Worm (Caenorhabditis elegans) whole organism, L4/young adult: Measurements from ENCODE around the gene idpb-3.
A peak's percentile ranks its signal among the peaks of the same experiment; 100 is the strongest.

ENCODE experiments used
- W03F9.2 ChIP-seq: fragments of 150-350 bp; optimal IDR thresholded peaks from 2 replicates; lab custom pipeline; 2014; ENCODE audit warnings: missing biosample characterization, missing genetic modification characterization
- dao-5 ChIP-seq: sonication (generic microtip); optimal IDR thresholded peaks from 2 replicates; lab custom pipeline; 2016; ENCODE audit warnings: missing genotype, missing genetic modification characterization, moderate library complexity, missing compliant biosample characterization
- him-1 ChIP-seq: sonication (generic microtip); optimal IDR thresholded peaks from 2 replicates; lab custom pipeline; 2016; ENCODE audit warnings: missing genotype, missing genetic modification reagents, missing genetic modification characterization, missing compliant biosample characterization

idpb-3 gene

ce11 chrII:5071265-5071664 lies 30.3 kb downstream of the idpb-3 start, which contains the start of gene C27A2.7:
TSS of gene C27A2.7 (minus strand) at chrII:5071365.
- no peak for TF ChIP-seq W03F9.2 (tag; lab: Kevin White, UChicago)
- TF ChIP-seq dao-5 (tag; lab: Kevin White, UChicago) = no peak
- no peak for TF ChIP-seq him-1 (tag; lab: Kevin White, UChicago)

ce11 chrII:5069525-5069924 lies 32.1 kb downstream of the idpb-3 start, which contains the start of gene idpb-2:
TSS of gene idpb-2 (minus strand) at chrII:5069625.
- TF ChIP-seq him-1 (tag; lab: Kevin White, UChicago) = no peak
- no peak for TF ChIP-seq dao-5 (tag; lab: Kevin White, UChicago)
- no peak for TF ChIP-seq W03F9.2 (tag; lab: Kevin White, UChicago)

DNA sequence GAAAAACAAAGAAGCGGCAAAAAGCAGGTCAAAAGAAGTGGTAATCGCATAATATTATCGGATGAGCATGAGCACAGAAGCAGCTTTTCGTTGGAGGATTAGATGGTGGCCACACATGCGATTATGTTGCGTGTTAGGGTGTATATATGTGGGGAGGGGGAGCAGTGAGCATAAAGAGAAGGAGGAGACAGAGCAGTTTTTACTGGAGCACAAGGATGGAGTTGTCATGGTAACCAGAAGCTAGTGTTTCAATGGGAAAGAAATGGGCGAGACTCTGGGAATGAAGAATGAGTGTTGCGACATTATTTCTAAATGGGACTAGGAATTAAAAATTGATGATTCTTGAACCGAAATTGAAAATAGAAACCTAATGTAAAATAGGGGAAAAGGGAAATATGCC lies 33.7 kb downstream of the idpb-3 start, which contains the start of gene C27A2.8:
C27A2.8 (minus strand) TSS at position 117 of the 400 bp plus-strand sequence.
- TF ChIP-seq dao-5 (tag; lab: Kevin White, UChicago) (no peak), him-1 (tag; lab: Kevin White, UChicago) (no peak), W03F9.2 (tag; lab: Kevin White, UChicago) (no peak)

DNA sequence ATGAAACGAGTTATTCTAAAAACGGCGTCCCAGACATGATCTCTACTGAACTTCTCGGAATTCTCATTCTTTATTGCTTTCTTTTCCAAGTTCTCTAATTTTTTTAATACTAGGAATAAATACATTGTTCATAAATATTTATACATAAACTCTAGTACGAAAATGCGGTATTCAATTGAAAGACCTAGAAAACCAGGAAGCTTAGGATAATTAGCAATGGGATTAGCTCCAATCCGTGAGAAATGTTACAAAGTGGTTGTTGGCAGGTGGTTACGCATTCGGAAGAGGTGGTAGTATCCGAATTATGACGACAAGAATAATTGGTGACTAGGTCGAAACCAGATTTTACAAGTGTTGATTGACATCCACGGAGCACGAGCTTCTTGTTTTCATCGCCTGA lies 34.6 kb downstream of the idpb-3 start:
- TF ChIP-seq dao-5 (tag; lab: Kevin White, UChicago) = no peak
- no peak for TF ChIP-seq him-1 (tag; lab: Kevin White, UChicago)
- TF ChIP-seq W03F9.2 (tag; lab: Kevin White, UChicago) = no peak

DNA sequence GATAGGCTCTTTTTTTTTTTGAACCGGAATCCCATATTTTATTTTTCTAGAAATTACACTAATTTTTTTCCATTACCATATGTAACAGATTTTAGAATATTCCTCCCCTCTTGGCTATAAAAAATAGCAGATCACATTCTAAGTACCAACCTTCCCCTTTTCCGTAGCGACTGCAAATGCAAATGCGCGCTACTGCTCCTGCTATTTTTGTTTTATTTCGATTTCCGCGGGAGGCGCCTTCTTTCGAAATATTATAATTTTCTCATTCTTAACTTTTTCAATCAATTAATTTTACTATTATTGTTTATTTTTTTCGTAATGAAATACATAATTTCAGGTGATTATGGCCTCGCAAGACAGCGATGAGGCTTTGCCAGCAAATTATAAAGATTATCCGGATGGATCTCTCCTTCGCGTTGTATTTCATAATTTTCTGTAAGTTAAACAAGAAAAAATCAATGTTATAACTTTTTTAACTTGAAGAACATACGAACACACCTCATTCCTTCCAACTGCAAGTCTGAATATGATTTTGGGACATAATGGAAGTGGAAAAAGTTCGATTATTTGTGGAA lies 39.7 kb downstream of the idpb-3 start, which contains the start of gene smc-5:
smc-5 (plus strand) TSS at position 332 of the 575 bp plus-strand sequence.
- TF ChIP-seq W03F9.2 (tag; lab: Kevin White, UChicago) (no peak), dao-5 (tag; lab: Kevin White, UChicago) (no peak), him-1 (tag; lab: Kevin White, UChicago) (no peak)

DNA sequence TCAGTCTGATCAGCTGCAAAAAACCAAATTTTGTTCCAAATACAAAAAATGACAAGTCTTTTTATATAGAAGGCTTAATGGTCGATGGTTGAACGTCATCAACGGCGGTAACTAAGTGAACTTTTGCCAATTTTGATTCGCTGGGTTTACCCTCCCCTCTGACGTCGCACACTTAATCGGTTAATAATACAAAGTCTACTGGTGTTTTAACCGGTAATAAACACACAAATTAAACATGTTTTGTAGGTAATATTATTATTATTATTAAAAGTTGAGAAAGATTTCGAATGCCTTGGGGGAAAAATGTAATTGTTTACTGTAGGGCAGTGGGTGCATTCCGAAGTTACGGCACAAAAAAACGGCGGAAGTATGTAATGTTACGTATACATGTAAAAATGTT lies 40.9 kb downstream of the idpb-3 start, which contains the start of gene pho-12:
pho-12 (minus strand) TSS at position 101 of the 400 bp plus-strand sequence.
- TF ChIP-seq W03F9.2 (tag; lab: Kevin White, UChicago) (no peak), dao-5 (tag; lab: Kevin White, UChicago) (no peak), him-1 (tag; lab: Kevin White, UChicago) (no peak)

DNA sequence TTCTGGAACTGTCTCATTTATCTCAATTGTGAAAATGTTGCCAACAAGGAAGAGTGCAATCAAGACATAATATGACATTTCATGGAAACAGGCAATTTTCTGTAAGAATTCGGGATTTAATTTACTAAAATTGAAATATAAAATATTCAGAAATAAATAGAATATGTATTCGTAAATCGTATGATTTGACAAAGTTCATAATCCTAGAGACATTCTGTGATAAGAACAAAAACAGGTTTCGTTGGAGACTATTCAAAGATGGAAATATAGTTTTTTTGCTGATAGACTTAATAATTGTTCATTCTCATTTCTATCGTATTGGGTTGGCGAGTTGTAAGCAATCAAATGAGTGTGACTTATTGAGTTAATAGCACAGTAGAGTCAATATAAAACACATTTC lies 43.6 kb downstream of the idpb-3 start, which contains the start of gene C27A2.12:
C27A2.12 (minus strand) TSS at position 101 of the 400 bp plus-strand sequence.
- TF ChIP-seq him-1 (tag; lab: Kevin White, UChicago) (no peak), W03F9.2 (tag; lab: Kevin White, UChicago) (no peak), dao-5 (tag; lab: Kevin White, UChicago) (no peak)

DNA sequence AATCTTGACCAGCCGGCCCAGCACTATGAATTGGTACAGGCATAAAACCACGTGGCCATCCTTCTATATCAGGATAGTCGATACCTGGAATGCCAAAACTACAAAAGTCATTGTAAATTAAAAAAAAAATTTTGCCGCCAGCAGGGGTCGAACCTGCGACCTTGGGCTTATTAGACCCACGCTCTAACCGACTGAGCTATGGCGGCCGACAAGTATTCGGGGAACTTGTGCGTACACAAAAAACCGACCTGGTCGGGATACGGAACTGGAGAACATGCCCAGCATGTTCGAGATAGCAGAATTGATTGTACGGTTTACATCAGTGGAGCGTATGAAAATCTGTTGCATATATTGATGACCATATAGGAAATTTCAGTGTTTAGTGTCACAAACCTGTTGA lies 44.3 kb downstream of the idpb-3 start:
- TF ChIP-seq dao-5 (tag; lab: Kevin White, UChicago) (peak; percentile 13), him-1 (tag; lab: Kevin White, UChicago) (peak; percentile 55), W03F9.2 (tag; lab: Kevin White, UChicago) (peak; percentile 12)

ce11 chrII:5056254-5056653 lies 45.3 kb downstream of the idpb-3 start:
- TF ChIP-seq W03F9.2 (tag; lab: Kevin White, UChicago) = no peak
- no peak for TF ChIP-seq dao-5 (tag; lab: Kevin White, UChicago)
- TF ChIP-seq him-1 (tag; lab: Kevin White, UChicago) = no peak

- peak; percentile 94 for TF ChIP-seq W03F9.2 (tag; lab: Kevin White, UChicago)
- TF ChIP-seq him-1 (tag; lab: Kevin White, UChicago) = peak; percentile 76
- TF ChIP-seq dao-5 (tag; lab: Kevin White, UChicago) = no peak
These were observed 46.4 kb downstream of the idpb-3 start, which contains the start of the genes ify-1 and rpl-22 for ce11 chrII:5055129-5055666. TSS of gene ify-1 (minus strand) at chrII:5055179. TSS of gene rpl-22 (plus strand) at chrII:5055616.
